Worm (Caenorhabditis elegans) whole organism, L1 larva: ENCODE results near the gene spat-2.
A peak's percentile ranks its signal among the peaks of the same experiment; 100 is the strongest.

Experiments
- C34B4.2 ChIP-seq: sonication (generic microtip); optimal IDR thresholded peaks from 2 replicates; lab custom pipeline; 2017; ENCODE audit warnings: mild to moderate bottlenecking, missing genetic modification characterization, missing compliant biosample characterization
- F16B12.6 ChIP-seq: fragments of 150-350 bp; optimal IDR thresholded peaks from 2 replicates; lab custom pipeline; 2014; ENCODE audit warnings: missing biosample characterization, missing genetic modification characterization
- Y116A8C.19 ChIP-seq: sonication (generic microtip); optimal IDR thresholded peaks from 2 replicates; lab custom pipeline; 2016; ENCODE audit warnings: missing compliant biosample characterization, missing genetic modification characterization, borderline replicate concordance
- alr-1 ChIP-seq: fragments of 200-800 bp; sonication (Bioruptor generic); optimal IDR thresholded peaks from 2 replicates; lab custom pipeline; 2018; ENCODE audit warnings: borderline replicate concordance, mild to moderate bottlenecking, missing genetic modification characterization, missing compliant biosample characterization
- blmp-1 ChIP-seq: fragments of 150-350 bp; optimal IDR thresholded peaks from 2 replicates; lab custom pipeline; 2014; ENCODE audit warnings: missing biosample characterization, missing genetic modification characterization
- ceh-82 ChIP-seq, 3 experiments: fragments of 150-350 bp in 1 of 3; sonication (generic microtip) in 2 of 3; optimal IDR thresholded peaks; 2 replicates each; lab custom pipeline; 2014 to 2017; ENCODE audit warnings: missing biosample characterization in 3 of 3, missing genetic modification characterization in 3 of 3
- ceh-88 ChIP-seq: fragments of 200-800 bp; sonication (Bioruptor generic); IDR thresholded peaks from 2 replicates; pipeline ENCODE4 v1.3.6; 2022; ENCODE audit warnings: missing genetic modification characterization, missing compliant biosample characterization
- ces-1 ChIP-seq: fragments of 150-350 bp; optimal IDR thresholded peaks from 2 replicates; lab custom pipeline; 2014; ENCODE audit warnings: missing biosample characterization, missing genetic modification reagents, missing genetic modification characterization
- dpl-1 ChIP-seq, 3 experiments: fragments of 150-350 bp in 2 of 3; sonication (generic microtip) in 1 of 3; optimal IDR thresholded peaks; 2 replicates each; lab custom pipeline; 2014 to 2017; ENCODE audit warnings: missing biosample characterization in 3 of 3, missing genetic modification characterization in 3 of 3, missing genetic modification reagents in 3 of 3
- dsc-1 ChIP-seq: sonication (generic microtip); optimal IDR thresholded peaks from 2 replicates; lab custom pipeline; 2016; ENCODE audit warnings: mild to moderate bottlenecking, missing genetic modification characterization, missing compliant biosample characterization
- efl-1 ChIP-seq, 4 experiments: fragments of 150-350 bp; optimal IDR thresholded peaks in 3 of 4; peaks in 1 of 4; 1 replicate in 1 of 4; 2 replicates in 3 of 4; lab custom pipeline; 2014; ENCODE audit warnings: missing biosample characterization in 2 of 4, missing genetic modification characterization in 2 of 4, missing genetic modification reagents in 2 of 4
- efl-3 ChIP-seq: fragments of 200-800 bp; sonication (Bioruptor generic); optimal IDR thresholded peaks from 2 replicates; lab custom pipeline; 2018; ENCODE audit warnings: mild to moderate bottlenecking, missing genetic modification characterization, missing compliant biosample characterization
- egl-13 ChIP-seq: sonication (generic microtip); optimal IDR thresholded peaks from 2 replicates; lab custom pipeline; 2016; ENCODE audit warnings: missing genotype, missing genetic modification reagents, missing genetic modification characterization, missing compliant biosample characterization
- egl-27 ChIP-seq, 2 experiments: fragments of 150-350 bp in 1 of 2; sonication (generic microtip); optimal IDR thresholded peaks; 3 replicates each; lab custom pipeline; 2017 to 2018; ENCODE audit warnings: missing biosample characterization in 2 of 2, missing genetic modification characterization in 2 of 2, missing genetic modification reagents in 2 of 2
- elt-2 ChIP-seq: sonication (generic microtip); optimal IDR thresholded peaks from 2 replicates; lab custom pipeline; 2016; ENCODE audit warnings: missing genetic modification characterization, mild to moderate bottlenecking, inconsistent platforms, missing compliant biosample characterization, missing genetic modification reagents
- elt-3 ChIP-seq, 6 experiments: fragments of 150-350 bp in 1 of 6; sonication (generic microtip); optimal IDR thresholded peaks; 2 replicates each; lab custom pipeline; 2017 to 2018; ENCODE audit warnings: missing biosample characterization in 6 of 6, missing genetic modification characterization in 6 of 6, inconsistent platforms in 1 of 6
- ets-5 ChIP-seq: fragments of 200-800 bp; sonication (Bioruptor generic); IDR thresholded peaks from 2 replicates; pipeline ENCODE4 v1.3.6; 2022; ENCODE audit warnings: missing genetic modification characterization, missing compliant biosample characterization
- fkh-10 ChIP-seq: sonication (generic microtip); optimal IDR thresholded peaks from 2 replicates; lab custom pipeline; 2017; ENCODE audit warnings: missing biosample characterization, missing genetic modification reagents, missing genetic modification characterization
- fkh-4 ChIP-seq: sonication (generic microtip); optimal IDR thresholded peaks from 2 replicates; lab custom pipeline; 2016; ENCODE audit warnings: missing compliant biosample characterization, missing genetic modification characterization, borderline replicate concordance
- fkh-8 ChIP-seq: sonication (generic microtip); optimal IDR thresholded peaks from 2 replicates; lab custom pipeline; 2016; ENCODE audit warnings: mild to moderate bottlenecking, missing genetic modification characterization, missing compliant biosample characterization
- fos-1 ChIP-seq: fragments of 150-350 bp; optimal IDR thresholded peaks from 2 replicates; lab custom pipeline; 2014; ENCODE audit warnings: missing biosample characterization, missing genetic modification characterization
- hlh-17 ChIP-seq: fragments of 200-800 bp; sonication (Bioruptor generic); optimal IDR thresholded peaks from 2 replicates; lab custom pipeline; 2018; ENCODE audit warnings: missing genetic modification characterization, mild to moderate bottlenecking, missing compliant biosample characterization, moderate library complexity, borderline replicate concordance
- irx-1 ChIP-seq: sonication (generic microtip); optimal IDR thresholded peaks from 2 replicates; lab custom pipeline; 2016; ENCODE audit warnings: missing genetic modification characterization, missing compliant biosample characterization
- isw-1 ChIP-seq: fragments of 200-800 bp; sonication (Bioruptor generic); IDR thresholded peaks from 2 replicates; pipeline ENCODE4 v1.3.6; 2022; ENCODE audit warnings: missing genetic modification characterization, missing compliant biosample characterization
- lin-13 ChIP-seq: fragments of 150-350 bp; optimal IDR thresholded peaks from 2 replicates; lab custom pipeline; 2014; ENCODE audit warnings: missing biosample characterization, missing genetic modification reagents, missing genetic modification characterization
- lin-14 ChIP-seq: fragments of 200-800 bp; sonication (Bioruptor generic); optimal IDR thresholded peaks from 2 replicates; lab custom pipeline; 2018; ENCODE audit warnings: mild to moderate bottlenecking, missing genetic modification characterization, moderate library complexity, missing compliant biosample characterization
- lin-35 ChIP-seq, 2 experiments: fragments of 150-350 bp; optimal IDR thresholded peaks; 2 replicates each; lab custom pipeline; 2014; ENCODE audit warnings: missing biosample characterization in 2 of 2, missing genetic modification characterization in 2 of 2, missing genetic modification reagents in 2 of 2
- lir-3 ChIP-seq: sonication (generic microtip); optimal IDR thresholded peaks from 2 replicates; lab custom pipeline; 2016; ENCODE audit warnings: mild to moderate bottlenecking, missing genetic modification characterization, moderate library complexity, missing compliant biosample characterization; ENCODE audit not compliant: poor library complexity
- mdl-1 ChIP-seq, 2 experiments: fragments of 150-350 bp; optimal IDR thresholded peaks; 2 replicates each; lab custom pipeline; 2014 to 2017; ENCODE audit warnings: missing biosample characterization in 2 of 2, missing genetic modification characterization in 2 of 2, inconsistent platforms in 1 of 2
- mef-2 ChIP-seq: fragments of 150-350 bp; optimal IDR thresholded peaks from 2 replicates; lab custom pipeline; 2014; ENCODE audit warnings: missing biosample characterization, missing genetic modification characterization
- mep-1 ChIP-seq: fragments of 150-350 bp; optimal IDR thresholded peaks from 2 replicates; lab custom pipeline; 2014; ENCODE audit warnings: missing biosample characterization, missing genetic modification characterization
- nhr-19 ChIP-seq: fragments of 200-800 bp; sonication (Bioruptor generic); conservative IDR thresholded peaks from 2 replicates; pipeline ENCODE4 v1.3.6; 2022; ENCODE audit warnings: missing genetic modification characterization, missing compliant biosample characterization
- nhr-20 ChIP-seq: sonication (generic microtip); optimal IDR thresholded peaks from 2 replicates; lab custom pipeline; 2016; ENCODE audit warnings: mild to moderate bottlenecking, missing genetic modification characterization, missing compliant biosample characterization
- nhr-76 ChIP-seq: sonication (generic microtip); optimal IDR thresholded peaks from 2 replicates; lab custom pipeline; 2017; ENCODE audit warnings: missing biosample characterization, missing genetic modification characterization
- nhr-85 ChIP-seq: sonication (generic microtip); peaks from one replicate; lab custom pipeline; 2016; ENCODE audit warnings: missing genetic modification characterization, inconsistent platforms, missing compliant biosample characterization
- nhr-90 ChIP-seq: sonication (generic microtip); optimal IDR thresholded peaks from 2 replicates; lab custom pipeline; 2016; ENCODE audit warnings: mild to moderate bottlenecking, missing genetic modification characterization, missing compliant biosample characterization; ENCODE audit not compliant: poor library complexity
- pag-3 ChIP-seq: sonication (generic microtip); optimal IDR thresholded peaks from 2 replicates; lab custom pipeline; 2017; ENCODE audit warnings: missing genetic modification characterization, mild to moderate bottlenecking, missing compliant biosample characterization, antibody characterized with exemption, borderline replicate concordance; ENCODE audit not compliant: insufficient read depth
- pax-3 ChIP-seq: fragments of 200-800 bp; sonication (Bioruptor generic); optimal IDR thresholded peaks from 2 replicates; lab custom pipeline; 2018; ENCODE audit warnings: mild to moderate bottlenecking, missing genetic modification characterization, moderate library complexity, missing compliant biosample characterization
- skn-1 ChIP-seq: fragments of 150-350 bp; optimal IDR thresholded peaks from 2 replicates; lab custom pipeline; 2014; ENCODE audit warnings: missing biosample characterization, missing genetic modification characterization
- vab-15 ChIP-seq: sonication (generic microtip); optimal IDR thresholded peaks from 2 replicates; lab custom pipeline; 2017; ENCODE audit warnings: missing genotype, mild to moderate bottlenecking, missing genetic modification characterization, missing compliant biosample characterization
- xbp-1 ChIP-seq: sonication (generic microtip); optimal IDR thresholded peaks from 2 replicates; lab custom pipeline; 2016; ENCODE audit warnings: missing genetic modification characterization, missing compliant biosample characterization
- zag-1 ChIP-seq: fragments of 150-350 bp; optimal IDR thresholded peaks from 2 replicates; lab custom pipeline; 2014; ENCODE audit warnings: missing biosample characterization, missing genetic modification characterization
- zip-4 ChIP-seq: fragments of 200-800 bp; sonication (Bioruptor generic); optimal IDR thresholded peaks from 2 replicates; lab custom pipeline; 2018; ENCODE audit warnings: mild to moderate bottlenecking, missing genetic modification characterization, moderate library complexity, missing compliant biosample characterization
- ztf-11 ChIP-seq, 2 experiments: sonication (generic microtip); optimal IDR thresholded peaks; 2 replicates each; lab custom pipeline; 2016 to 2017; ENCODE audit warnings: missing genetic modification characterization in 2 of 2, missing biosample characterization in 1 of 2, missing compliant biosample characterization in 1 of 2
- ztf-4 ChIP-seq: fragments of 150-350 bp; optimal IDR thresholded peaks from 2 replicates; lab custom pipeline; 2014; ENCODE audit warnings: missing biosample characterization, missing genetic modification characterization

The spat-2 gene

DNA sequence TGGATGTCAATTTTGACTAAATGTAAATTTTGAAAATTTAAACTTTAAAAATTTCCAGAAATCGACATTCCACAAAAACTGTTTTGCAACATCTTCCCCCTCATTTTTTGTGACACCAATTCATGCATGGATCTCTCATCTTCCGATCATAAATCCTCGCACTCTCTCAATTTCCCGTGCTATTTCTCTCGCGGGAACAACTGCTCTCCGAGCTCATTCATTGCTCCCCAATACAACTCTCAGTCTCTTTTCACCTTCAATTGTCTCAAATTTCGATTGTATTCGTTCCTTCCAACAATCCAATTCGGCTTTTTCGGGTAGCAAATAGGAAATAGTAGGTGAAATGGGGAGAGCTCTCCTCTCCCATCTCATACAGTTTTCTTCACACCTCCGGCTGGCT is 45.9 kb downstream of the spat-2 start:
- no peak for TF ChIP-seq elt-3 (tag; optimal IDR thresholded peaks at IDR 0.05; lab: Kevin White, UChicago)
- no peak for TF ChIP-seq mef-2
- peak; percentile 28 for TF ChIP-seq nhr-85
- TF ChIP-seq lin-13 (GFP tag; lab: Kevin White, UChicago) = no peak
- no peak for TF ChIP-seq dpl-1 (GFP tag; optimal IDR thresholded peaks at IDR 0.05; lab: Kevin White, UChicago)
- no peak for TF ChIP-seq alr-1 (tag; lab: Kevin White, UChicago)
- TF ChIP-seq efl-1 (optimal IDR thresholded peaks at IDR 0.05; lab: Kevin White, UChicago) = no peak
- peak in 1 of 2 experiments; percentile 79 for TF ChIP-seq efl-1 (GFP tag; optimal IDR thresholded peaks at IDR 0.05 in 1 of 2; lab: Kevin White, UChicago)
- TF ChIP-seq ceh-88 (GFP tag; lab: Robert Waterston, UW) = no peak
- TF ChIP-seq fkh-8 (tag; lab: Kevin White, UChicago) = no peak
- TF ChIP-seq nhr-90 (tag; lab: Kevin White, UChicago) = no peak
- TF ChIP-seq ces-1 (GFP tag; lab: Kevin White, UChicago) = no peak
- no peak for TF ChIP-seq isw-1
- TF ChIP-seq pag-3 (tag; lab: Kevin White, UChicago) = no peak
- TF ChIP-seq zip-4 (GFP tag; lab: Kevin White, UChicago) = no peak
- no peak for TF ChIP-seq fkh-10 (GFP tag; lab: Kevin White, UChicago)
- TF ChIP-seq, all 84 proteins: peak for 2

DNA sequence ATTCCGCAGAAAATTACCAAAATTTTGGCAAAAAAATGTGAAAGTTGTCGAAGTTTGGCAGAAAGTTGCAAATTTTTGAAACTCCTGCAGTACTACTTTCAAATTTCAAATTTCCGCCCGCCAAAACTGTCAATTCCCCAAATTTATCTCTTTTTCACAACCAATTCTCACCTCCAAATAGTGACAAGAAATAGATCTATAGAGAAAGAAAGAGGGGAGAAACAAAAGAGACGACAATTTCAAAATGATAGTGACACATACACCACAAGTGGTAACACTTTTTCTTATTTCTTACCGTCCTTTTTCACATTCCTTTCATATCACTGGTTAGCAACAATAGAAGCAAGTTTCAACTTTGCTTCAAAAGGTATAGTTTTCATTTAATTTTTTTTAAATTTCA is 47.3 kb downstream of the spat-2 start:
- TF ChIP-seq egl-13 = no peak
- no peak for TF ChIP-seq nhr-19
- TF ChIP-seq efl-1 (optimal IDR thresholded peaks at IDR 0.05; lab: Kevin White, UChicago) = no peak
- TF ChIP-seq efl-1 (GFP tag; optimal IDR thresholded peaks at IDR 0.05 in 1 of 2; lab: Kevin White, UChicago) = peak; percentile 29 to 66
- TF ChIP-seq lir-3 = no peak
- TF ChIP-seq blmp-1 (tag; lab: Kevin White, UChicago) = peak; percentile 28
- TF ChIP-seq lin-14 = no peak
- peak in 1 of 2 experiments; percentile 42 for TF ChIP-seq lin-35 (GFP tag; optimal IDR thresholded peaks at IDR 0.05; lab: Kevin White, UChicago)
- TF ChIP-seq dpl-1 (GFP tag; optimal IDR thresholded peaks at IDR 0.05; lab: Kevin White, UChicago) = peak in 1 of 3 experiments; percentile 26

DNA sequence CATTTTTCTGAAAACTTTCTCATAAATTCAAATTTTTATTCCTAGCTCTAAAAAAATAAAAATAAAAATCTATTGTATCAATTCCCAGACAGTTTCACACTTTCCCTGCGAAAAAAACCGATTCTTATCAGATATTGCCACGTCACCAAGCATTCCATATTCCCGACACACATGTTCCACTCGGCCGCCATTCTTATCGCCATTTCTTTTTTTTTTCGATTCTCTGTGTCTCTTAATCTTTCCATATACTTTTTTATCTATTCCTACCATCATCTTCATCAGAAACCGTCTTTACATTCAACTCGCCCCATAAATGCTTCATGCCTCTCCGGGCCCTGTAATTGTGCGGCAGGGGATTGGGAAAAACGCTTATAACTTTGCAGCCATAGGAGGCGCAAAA is 50.7 kb downstream of the spat-2 start:
- peak; percentile 55 for TF ChIP-seq lin-14
- no peak for TF ChIP-seq efl-3 (GFP tag; lab: Kevin White, UChicago)
- no peak for TF ChIP-seq F16B12.6 (tag; lab: Kevin White, UChicago)
- no peak for TF ChIP-seq efl-1 (optimal IDR thresholded peaks at IDR 0.05; lab: Kevin White, UChicago)
- TF ChIP-seq efl-1 (GFP tag; optimal IDR thresholded peaks at IDR 0.05 in 1 of 2; lab: Kevin White, UChicago) = peak in 1 of 2 experiments; percentile 68
- TF ChIP-seq zip-4 (GFP tag; lab: Kevin White, UChicago) = no peak
- TF ChIP-seq mdl-1 (tag; optimal IDR thresholded peaks at IDR 0.05; lab: Kevin White, UChicago) = peak in 1 of 2 experiments; percentile 9
- TF ChIP-seq ces-1 (GFP tag; lab: Kevin White, UChicago) = no peak
- peak; percentile 77 for TF ChIP-seq blmp-1 (tag; lab: Kevin White, UChicago)
- TF ChIP-seq ets-5 (GFP tag; lab: Robert Waterston, UW) = no peak
- TF ChIP-seq nhr-85 = peak; percentile 77
- no peak for TF ChIP-seq xbp-1 (tag; lab: Kevin White, UChicago)
- TF ChIP-seq elt-2 = peak; percentile 60
- TF ChIP-seq pax-3 (tag; lab: Kevin White, UChicago) = no peak
- no peak for TF ChIP-seq ceh-82 (tag; optimal IDR thresholded peaks at IDR 0.05; lab: Kevin White, UChicago)
- no peak for TF ChIP-seq fos-1 (tag; lab: Kevin White, UChicago)
- TF ChIP-seq irx-1 = no peak

DNA sequence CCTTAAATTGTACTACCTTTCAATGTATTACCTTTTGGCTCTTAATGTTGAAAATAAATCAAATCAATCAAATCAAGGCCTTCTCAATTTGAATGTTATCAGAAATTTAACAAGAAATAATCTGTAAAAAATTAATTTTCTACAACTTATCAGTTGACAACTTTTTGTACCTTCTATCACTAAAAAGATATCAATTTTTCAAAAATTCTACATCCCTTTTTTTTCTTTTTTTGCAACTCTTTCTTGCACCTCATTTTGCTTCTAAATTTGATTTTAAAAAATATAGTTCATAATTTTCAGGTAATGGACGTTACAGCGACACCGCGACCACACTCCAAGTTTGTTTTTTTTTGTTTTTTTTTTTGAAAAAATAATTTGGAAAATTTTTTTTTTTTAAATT is 51.4 kb downstream of the spat-2 start, which contains the start of gene W09D6.5:
TSS of gene W09D6.5 (plus strand) at position 301 of the 400 bp plus-strand sequence.
- TF ChIP-seq Y116A8C.19 (tag; lab: Kevin White, UChicago) (no peak), C34B4.2 (tag; lab: Kevin White, UChicago) (no peak), pag-3 (tag; lab: Kevin White, UChicago) (no peak), egl-27 (tag; optimal IDR thresholded peaks at IDR 0.05; lab: Kevin White, UChicago) (no peak), ztf-11 (tag; optimal IDR thresholded peaks at IDR 0.05; lab: Kevin White, UChicago) (no peak), mep-1 (tag; lab: Kevin White, UChicago) (no peak), vab-15 (tag; lab: Kevin White, UChicago) (no peak), nhr-76 (tag; lab: Kevin White, UChicago) (no peak), skn-1 (tag; lab: Kevin White, UChicago) (no peak), nhr-20 (tag; lab: Kevin White, UChicago) (no peak), fkh-4 (tag; lab: Kevin White, UChicago) (no peak), ztf-4 (tag; lab: Kevin White, UChicago) (no peak), lin-14 (no peak), zag-1 (no peak), irx-1 (no peak), dsc-1 (tag; lab: Kevin White, UChicago) (no peak), hlh-17 (GFP tag; lab: Kevin White, UChicago) (no peak)
